Fruit fly (Drosophila melanogaster) whole organism, embryonic: Measurements from ENCODE around the gene CG13724.

Source experiments
- BEAF-32 ChIP-seq: fragments of 200-800 bp; sonication (Bioruptor generic); optimal IDR thresholded peaks from 3 replicates; lab custom pipeline; 2017; ENCODE audit warnings: missing biosample characterization, missing genetic modification characterization, mild to moderate bottlenecking, moderate library complexity, missing genetic modification reagents
- CG12155 ChIP-seq: fragments of 200-800 bp; sonication (Bioruptor generic); optimal IDR thresholded peaks from 3 replicates; lab custom pipeline; 2016; ENCODE audit warnings: missing biosample characterization, missing genetic modification characterization
- CG12391 ChIP-seq: fragments of 200-800 bp; sonication (Bioruptor generic); optimal IDR thresholded peaks from 3 replicates; lab custom pipeline; 2018; ENCODE audit warnings: missing biosample characterization, mild to moderate bottlenecking, missing genetic modification characterization, moderate library complexity
- CG13287 ChIP-seq: fragments of 200-800 bp; sonication (Bioruptor generic); IDR thresholded peaks from 2 replicates; pipeline ENCODE4 v1.3.6; 2022; ENCODE audit warnings: missing biosample characterization, missing genetic modification characterization; ENCODE audit not compliant: partially characterized antibody
- CG17912 ChIP-seq: fragments of 200-800 bp; sonication (Bioruptor generic); optimal IDR thresholded peaks from 2 replicates; lab custom pipeline; 2018; ENCODE audit warnings: missing biosample characterization, mild to moderate bottlenecking, missing genetic modification characterization
- CG42726 ChIP-seq: fragments of 200-800 bp; sonication (Bioruptor generic); IDR thresholded peaks from 2 replicates; pipeline ENCODE4 v1.3.6; 2022; ENCODE audit warnings: missing biosample characterization, missing genetic modification characterization; ENCODE audit not compliant: partially characterized antibody
- CG4360 ChIP-seq: fragments of 200-800 bp; sonication (Bioruptor generic); IDR thresholded peaks from 2 replicates; pipeline ENCODE4 v1.3.6; 2022; ENCODE audit warnings: missing biosample characterization, missing genetic modification characterization
- CG4617 ChIP-seq: fragments of 200-800 bp; sonication (Bioruptor generic); optimal IDR thresholded peaks from 3 replicates; lab custom pipeline; 2016; ENCODE audit warnings: missing biosample characterization, missing genetic modification characterization, borderline replicate concordance
- CG4854 ChIP-seq: fragments of 200-800 bp; sonication (Bioruptor generic); optimal IDR thresholded peaks from 2 replicates; lab custom pipeline; 2016; ENCODE audit warnings: missing biosample characterization, missing genetic modification characterization, inconsistent platforms
- CG7839 ChIP-seq: fragments of 200-800 bp; sonication (Bioruptor generic); optimal IDR thresholded peaks from 3 replicates; lab custom pipeline; 2018; ENCODE audit warnings: missing biosample characterization, mild to moderate bottlenecking, missing genetic modification characterization, moderate library complexity
- CG8388 ChIP-seq: fragments of 200-800 bp; sonication (Bioruptor generic); optimal IDR thresholded peaks from 2 replicates; lab custom pipeline; 2019; ENCODE audit warnings: missing biosample characterization, mild to moderate bottlenecking, missing genetic modification characterization, moderate library complexity
- CG8924 ChIP-seq: fragments of 200-800 bp; optimal IDR thresholded peaks from 3 replicates; lab custom pipeline; 2019; ENCODE audit warnings: missing biosample characterization, mild to moderate bottlenecking, missing genetic modification characterization, moderate library complexity
- CG9215 ChIP-seq: fragments of 200-800 bp; sonication (Bioruptor generic); IDR thresholded peaks from 2 replicates; pipeline ENCODE4 v1.3.6; 2022; ENCODE audit warnings: missing biosample characterization, missing genetic modification characterization
- CG9437 ChIP-seq: fragments of 200-800 bp; sonication (Bioruptor generic); optimal IDR thresholded peaks from 2 replicates; lab custom pipeline; 2018; ENCODE audit warnings: missing biosample characterization, mild to moderate bottlenecking, missing genetic modification characterization
- CG9609 ChIP-seq: fragments of 200-800 bp; sonication (Bioruptor generic); optimal IDR thresholded peaks from 3 replicates; lab custom pipeline; 2016; ENCODE audit warnings: missing biosample characterization, missing genetic modification characterization
- Dll ChIP-seq: fragments of 200-800 bp; sonication (Bioruptor generic); IDR thresholded peaks from 4 replicates; pipeline ENCODE4 v1.3.6; 2022; ENCODE audit warnings: missing biosample characterization, missing genetic modification characterization; ENCODE audit not compliant: partially characterized antibody
- Doc2 ChIP-seq: fragments of 200-800 bp; sonication (Bioruptor generic); IDR thresholded peaks from 2 replicates; pipeline ENCODE4 v1.3.6; 2022; ENCODE audit warnings: missing biosample characterization, missing genetic modification characterization
- Ets97D ChIP-seq: fragments of 200-800 bp; sonication (Bioruptor generic); optimal IDR thresholded peaks from 3 replicates; lab custom pipeline; 2016; ENCODE audit warnings: missing biosample characterization, missing genetic modification characterization
- HHEX ChIP-seq: fragments of 200-800 bp; sonication (Bioruptor generic); optimal IDR thresholded peaks from 3 replicates; lab custom pipeline; 2017; ENCODE audit warnings: missing biosample characterization, mild to moderate bottlenecking, missing genetic modification characterization, missing genetic modification reagents
- Hsf ChIP-seq: fragments of 200-800 bp; sonication (Bioruptor generic); optimal IDR thresholded peaks from 3 replicates; lab custom pipeline; 2016; ENCODE audit warnings: missing biosample characterization, missing genetic modification characterization
- MBD-R2 ChIP-seq: fragments of 200-800 bp; sonication (Bioruptor generic); IDR thresholded peaks from 2 replicates; pipeline ENCODE4 v1.3.6; 2022; ENCODE audit warnings: missing biosample characterization, missing genetic modification characterization
- Max ChIP-seq: fragments of 200-800 bp; sonication (Bioruptor generic); optimal IDR thresholded peaks from 2 replicates; lab custom pipeline; 2016; ENCODE audit warnings: missing biosample characterization, mild to moderate bottlenecking, missing genetic modification characterization
- Opbp ChIP-seq: fragments of 200-800 bp; sonication (Bioruptor generic); IDR thresholded peaks from 3 replicates; pipeline ENCODE4 v1.3.6; 2022; ENCODE audit warnings: missing biosample characterization, missing genetic modification characterization; ENCODE audit not compliant: partially characterized antibody
- Optix ChIP-seq: fragments of 200-800 bp; sonication (Bioruptor generic); IDR thresholded peaks from 3 replicates; pipeline ENCODE4 v1.3.6; 2022; ENCODE audit warnings: missing biosample characterization, missing genetic modification characterization
- Rfx ChIP-seq: fragments of 200-800 bp; sonication (Bioruptor generic); IDR thresholded peaks from 2 replicates; pipeline ENCODE4 v1.3.6; 2022; ENCODE audit warnings: missing biosample characterization, missing genetic modification characterization
- Xbp1 ChIP-seq: fragments of 200-800 bp; sonication (Bioruptor generic); optimal IDR thresholded peaks from 3 replicates; lab custom pipeline; 2016; ENCODE audit warnings: missing biosample characterization, mild to moderate bottlenecking, missing genetic modification characterization
- YL-1 ChIP-seq: fragments of 200-800 bp; sonication (Bioruptor generic); optimal IDR thresholded peaks from 3 replicates; lab custom pipeline; 2017; ENCODE audit warnings: missing biosample characterization, mild to moderate bottlenecking, missing genetic modification characterization
- ab ChIP-seq: fragments of 200-800 bp; sonication (Bioruptor generic); optimal IDR thresholded peaks from 2 replicates; lab custom pipeline; 2016; ENCODE audit warnings: missing biosample characterization, missing genetic modification characterization
- abd-A ChIP-seq: fragments of 200-800 bp; sonication (Bioruptor generic); optimal IDR thresholded peaks from 3 replicates; lab custom pipeline; 2019; ENCODE audit warnings: missing biosample characterization, mild to moderate bottlenecking, missing genetic modification characterization, moderate library complexity
- bcd ChIP-seq: fragments of 200-800 bp; sonication (Bioruptor generic); optimal IDR thresholded peaks from 2 replicates; lab custom pipeline; 2017; ENCODE audit warnings: missing biosample characterization, mild to moderate bottlenecking, missing genetic modification characterization
- bigmax ChIP-seq: fragments of 200-800 bp; sonication (Bioruptor generic); optimal IDR thresholded peaks from 2 replicates; lab custom pipeline; 2018; ENCODE audit warnings: missing biosample characterization, mild to moderate bottlenecking, missing genetic modification characterization
- chinmo ChIP-seq: fragments of 200-800 bp; sonication (Bioruptor generic); IDR thresholded peaks from 4 replicates; pipeline ENCODE4 v1.3.6; 2022; ENCODE audit warnings: missing biosample characterization, missing genetic modification characterization; ENCODE audit not compliant: partially characterized antibody
- corto ChIP-seq: fragments of 200-800 bp; sonication (Bioruptor generic); optimal IDR thresholded peaks from 2 replicates; lab custom pipeline; 2016; ENCODE audit warnings: missing biosample characterization, mild to moderate bottlenecking, missing genetic modification characterization, moderate library complexity
- disco-r ChIP-seq: fragments of 200-800 bp; sonication (Bioruptor generic); optimal IDR thresholded peaks from 2 replicates; lab custom pipeline; 2016; ENCODE audit warnings: missing biosample characterization, missing genetic modification characterization
- exex ChIP-seq: fragments of 200-800 bp; sonication (Bioruptor generic); optimal IDR thresholded peaks from 4 replicates; lab custom pipeline; 2018; ENCODE audit warnings: missing biosample characterization, mild to moderate bottlenecking, missing genetic modification characterization, moderate library complexity
- eyg ChIP-seq: fragments of 200-800 bp; sonication (Bioruptor generic); optimal IDR thresholded peaks from 3 replicates; lab custom pipeline; 2016; ENCODE audit warnings: missing biosample characterization, missing genetic modification characterization
- gfzf ChIP-seq: fragments of 200-800 bp; sonication (Bioruptor generic); optimal IDR thresholded peaks from 2 replicates; lab custom pipeline; 2016; ENCODE audit warnings: missing biosample characterization, mild to moderate bottlenecking, missing genetic modification characterization, moderate library complexity
- grau ChIP-seq: fragments of 200-800 bp; optimal IDR thresholded peaks from 3 replicates; lab custom pipeline; 2019; ENCODE audit warnings: missing biosample characterization, mild to moderate bottlenecking, missing genetic modification characterization, moderate library complexity
- lov ChIP-seq, 2 experiments: fragments of 200-800 bp in 1 of 2; fragments of >200 bp in 1 of 2; sonication (Bioruptor generic) in 1 of 2; IDR thresholded peaks in 1 of 2; optimal IDR thresholded peaks in 1 of 2; 2 replicates in 1 of 2; 3 replicates in 1 of 2; pipeline versions ENCODE4 v1.3.6 to Lab custom; 2017 to 2022; ENCODE audit warnings: missing biosample characterization in 1 of 2, missing genetic modification characterization in 1 of 2
- onecut ChIP-seq: fragments of 200-800 bp; sonication (Bioruptor generic); IDR thresholded peaks from 2 replicates; pipeline ENCODE4 v1.3.6; 2022; ENCODE audit warnings: missing biosample characterization, missing genetic modification characterization
- pita ChIP-seq: fragments of 200-800 bp; sonication (Bioruptor generic); optimal IDR thresholded peaks from 2 replicates; lab custom pipeline; 2017; ENCODE audit warnings: missing biosample characterization, mild to moderate bottlenecking, missing genetic modification characterization
- pzg ChIP-seq: fragments of 200-800 bp; sonication (Bioruptor generic); optimal IDR thresholded peaks from 3 replicates; lab custom pipeline; 2018; ENCODE audit warnings: missing biosample characterization, mild to moderate bottlenecking, missing genetic modification characterization, moderate library complexity
- schlank ChIP-seq: fragments of 200-800 bp; sonication (Bioruptor generic); optimal IDR thresholded peaks from 2 replicates; lab custom pipeline; 2018; ENCODE audit warnings: missing biosample characterization, mild to moderate bottlenecking, missing genetic modification characterization
- slbo ChIP-seq: fragments of 200-800 bp; sonication (Bioruptor generic); IDR thresholded peaks from 2 replicates; pipeline ENCODE4 v1.3.6; 2022; ENCODE audit warnings: missing biosample characterization, missing genetic modification characterization
- tna ChIP-seq: fragments of 200-800 bp; sonication (Bioruptor generic); IDR thresholded peaks from 2 replicates; pipeline ENCODE4 v1.3.6; 2022; ENCODE audit warnings: missing biosample characterization, missing genetic modification characterization; ENCODE audit not compliant: partially characterized antibody
- toy ChIP-seq: fragments of 200-800 bp; sonication (Bioruptor generic); IDR thresholded peaks from 2 replicates; pipeline ENCODE4 v1.3.6; 2022; ENCODE audit warnings: missing biosample characterization, missing genetic modification characterization
- unc-4 ChIP-seq: fragments of 200-800 bp; sonication (Bioruptor generic); IDR thresholded peaks from 2 replicates; pipeline ENCODE4 v1.3.6; 2022; ENCODE audit warnings: missing biosample characterization, missing genetic modification characterization; ENCODE audit not compliant: partially characterized antibody
- zen ChIP-seq: fragments of 200-800 bp; sonication (Bioruptor generic); optimal IDR thresholded peaks from 3 replicates; lab custom pipeline; 2018; ENCODE audit warnings: missing biosample characterization, mild to moderate bottlenecking, missing genetic modification characterization, moderate library complexity

Gene CG13724

DNA sequence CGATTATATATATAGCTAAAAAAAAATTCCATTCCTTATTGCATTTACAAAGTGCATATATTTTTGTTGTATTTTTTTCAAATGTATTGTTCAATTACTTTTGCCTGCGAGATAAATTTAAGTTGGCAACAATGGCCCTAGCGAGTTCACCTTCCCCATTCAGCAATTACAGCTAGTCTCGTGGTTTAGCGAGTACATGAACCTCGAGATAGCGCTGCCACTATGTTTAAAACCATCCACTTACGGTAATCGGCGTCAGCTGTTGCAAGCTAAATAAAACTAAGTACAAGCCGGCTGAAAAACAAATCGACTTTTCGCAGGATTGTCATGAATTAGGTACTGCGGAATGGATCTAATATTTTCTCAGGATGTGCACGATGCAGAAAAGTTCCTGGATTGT lies 30.2 kb downstream of the CG13724 start:
- TF ChIP-seq CG9437 (GFP tag; lab: Kevin White, UChicago), result peak; percentile 59
- no peak for TF ChIP-seq Doc2 (GFP tag; lab: Robert Waterston, UW)
- TF ChIP-seq pita (GFP tag; lab: Kevin White, UChicago), result peak; percentile 90
- TF ChIP-seq lov (optimal IDR thresholded peaks at IDR 0.05; lab: Kevin White, UChicago), result no peak
- 0 out of 3 replicates have a peak, but pooled peaks have one; percentile 5 for TF ChIP-seq lov (GFP tag; IDR thresholded peaks at IDR 0.05; lab: Robert Waterston, UW)
- TF ChIP-seq MBD-R2, result peak; percentile 95
- peak; percentile 16 for TF ChIP-seq bcd
- TF ChIP-seq ab (GFP tag; lab: Kevin White, UChicago), result peak; percentile 50
- peak; percentile 23 for TF ChIP-seq Max (GFP tag; lab: Kevin White, UChicago)
- no peak for TF ChIP-seq CG9609 (GFP tag; lab: Kevin White, UChicago)
- no peak for TF ChIP-seq corto (GFP tag; lab: Kevin White, UChicago)
- peak; percentile 50 for TF ChIP-seq Ets97D (GFP tag; lab: Kevin White, UChicago)
- TF ChIP-seq CG12155 (GFP tag; lab: Kevin White, UChicago), result peak; percentile 30
- TF ChIP-seq chinmo (GFP tag; lab: Robert Waterston, UW), result 0 out of 4 replicates have a peak, but pooled peaks have one; percentile 28
- no peak for TF ChIP-seq schlank (tag; lab: Kevin White, UChicago)
- TF ChIP-seq CG17912, result peak; percentile 34
- peak; percentile 44 for TF ChIP-seq BEAF-32 (GFP tag; lab: Kevin White, UChicago)
- peak; percentile 8 for TF ChIP-seq grau (tag; lab: Kevin White, UChicago)
- no peak for TF ChIP-seq bigmax (GFP tag; lab: Kevin White, UChicago)
- 0 out of 2 replicates have a peak, but pooled peaks have one; percentile 37 for TF ChIP-seq unc-4 (GFP tag; lab: Robert Waterston, UW)
- TF ChIP-seq CG12391 (tag; lab: Kevin White, UChicago), result peak; percentile 19
- no peak for TF ChIP-seq disco-r (GFP tag; lab: Kevin White, UChicago)
- TF ChIP-seq CG4617 (GFP tag; lab: Kevin White, UChicago), result peak; percentile 52
- TF ChIP-seq Dll (GFP tag; lab: Robert Waterston, UW), result peak; percentile 36; the same call in 1 of the 4 replicates
- peak; percentile 63 for TF ChIP-seq abd-A (tag; lab: Kevin White, UChicago)
- TF ChIP-seq toy, result peak; percentile 82
- 0 out of 2 replicates have a peak, but pooled peaks have one; percentile 26 for TF ChIP-seq CG4360 (GFP tag; lab: Robert Waterston, UW)
- peak; percentile 64 for TF ChIP-seq CG8924 (tag; lab: Kevin White, UChicago)
- peak; percentile 32 for TF ChIP-seq exex (tag; lab: Kevin White, UChicago)
- peak; percentile 8 for TF ChIP-seq CG8388 (GFP tag; lab: Kevin White, UChicago)
- peak; percentile 18 for TF ChIP-seq Xbp1 (GFP tag; lab: Kevin White, UChicago)
- peak; percentile 89 for TF ChIP-seq CG4854 (GFP tag; lab: Kevin White, UChicago)
- peak; percentile 59 for TF ChIP-seq gfzf (GFP tag; lab: Kevin White, UChicago)
- TF ChIP-seq eyg (GFP tag; lab: Kevin White, UChicago), result no peak
- peak; percentile 35 for TF ChIP-seq YL-1 (GFP tag; lab: Kevin White, UChicago)
- TF ChIP-seq CG13287 (GFP tag; lab: Robert Waterston, UW), result peak; percentile 66
- peak; percentile 78 for TF ChIP-seq onecut (GFP tag; lab: Robert Waterston, UW)
- TF ChIP-seq Hsf (GFP tag; lab: Kevin White, UChicago), result peak; percentile 15
- peak; percentile 25; the same call in 2 of the 3 replicates for TF ChIP-seq Opbp (GFP tag; lab: Robert Waterston, UW)
- TF ChIP-seq CG42726 (GFP tag; lab: Robert Waterston, UW), result no peak
- no peak for TF ChIP-seq Optix
- no peak for TF ChIP-seq HHEX (GFP tag; lab: Kevin White, UChicago)
- TF ChIP-seq pzg (GFP tag; lab: Kevin White, UChicago), result peak; percentile 84
- peak; percentile 38 for TF ChIP-seq Rfx (GFP tag; lab: Robert Waterston, UW)
- TF ChIP-seq CG9215 (GFP tag; lab: Robert Waterston, UW), result peak; percentile 99
- TF ChIP-seq slbo, result peak; percentile 34; the same call in 1 of the 2 replicates
- TF ChIP-seq tna (GFP tag; lab: Robert Waterston, UW), result no peak
- no peak for TF ChIP-seq CG7839
- peak; percentile 61 for TF ChIP-seq zen (tag; lab: Kevin White, UChicago)
